Fruit fly (Drosophila melanogaster) ovary, adult (tissue): ENCODE results near the gene CG11655.

ENCODE experiments used
- CG17801 ChIP-seq: fragments of 200-800 bp; optimal IDR thresholded peaks from 2 replicates; lab custom pipeline; 2019; ENCODE audit warnings: missing biosample characterization, mild to moderate bottlenecking, missing genetic modification characterization, moderate library complexity; ENCODE audit not compliant: partially characterized antibody

Gene CG11655

dm6 chrX:15453121-15453520 is at the start of gene CG11655:
Gene CG11655 (plus strand): TSS chrX:15453471.
- TF ChIP-seq CG17801 (GFP tag; lab: Kevin White, UChicago): peak; percentile 50

DNA sequence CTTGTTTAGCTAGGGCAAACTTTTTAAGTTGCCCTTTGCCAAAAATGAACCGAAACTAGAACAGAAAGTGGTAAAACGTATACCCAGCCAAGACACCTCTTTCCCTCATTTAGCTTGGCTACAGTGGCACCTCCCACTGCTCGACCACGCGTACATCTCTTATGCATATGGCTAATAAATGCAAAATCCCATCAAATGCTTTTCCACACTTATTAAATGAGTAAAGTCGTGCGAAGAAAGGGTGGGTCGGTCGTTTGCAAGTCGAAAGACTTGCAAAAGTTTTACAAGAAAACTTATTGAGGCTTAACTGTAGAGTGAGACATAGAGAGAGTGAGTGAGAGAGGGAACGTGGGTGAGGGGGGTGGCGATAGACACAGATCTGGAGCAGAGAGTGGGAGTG is 46.5 kb upstream of the CG11655 start:
- TF ChIP-seq CG17801 (GFP tag; lab: Kevin White, UChicago): no peak

- TF ChIP-seq CG17801 (GFP tag; lab: Kevin White, UChicago): no peak
Observed at dm6 chrX:15441245-15441644, 12.0 kb upstream of the CG11655 start, which contains the start of gene Cngl. Gene Cngl (minus strand): TSS chrX:15441252.

- no peak for TF ChIP-seq CG17801 (GFP tag; lab: Kevin White, UChicago)
Observed at dm6 chrX:15443502-15443901, 9.8 kb upstream of the CG11655 start.

- TF ChIP-seq CG17801 (GFP tag; lab: Kevin White, UChicago): no peak
Observed at dm6 chrX:15448136-15448535, 5.1 kb upstream of the CG11655 start.

DNA sequence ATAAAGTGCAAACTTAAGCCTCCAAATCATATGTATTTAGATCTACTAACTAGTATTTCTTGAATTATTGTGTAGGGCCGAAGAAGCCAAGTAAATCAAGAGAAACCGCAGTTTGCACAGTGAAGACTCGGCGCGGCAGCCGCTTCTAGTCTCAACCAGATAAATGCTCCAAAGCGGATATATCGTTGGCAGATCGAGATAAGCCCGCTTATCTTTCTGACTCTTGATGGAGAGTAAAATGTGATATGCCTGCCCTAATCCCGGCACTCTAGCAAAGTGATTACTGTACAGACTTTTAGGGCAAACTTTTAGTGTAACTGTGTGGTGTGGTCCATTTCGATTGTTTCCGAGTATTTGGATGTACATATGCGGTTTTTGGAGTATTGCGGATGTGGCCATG is 4.5 kb upstream of the CG11655 start:
- TF ChIP-seq CG17801 (GFP tag; lab: Kevin White, UChicago): no peak

DNA sequence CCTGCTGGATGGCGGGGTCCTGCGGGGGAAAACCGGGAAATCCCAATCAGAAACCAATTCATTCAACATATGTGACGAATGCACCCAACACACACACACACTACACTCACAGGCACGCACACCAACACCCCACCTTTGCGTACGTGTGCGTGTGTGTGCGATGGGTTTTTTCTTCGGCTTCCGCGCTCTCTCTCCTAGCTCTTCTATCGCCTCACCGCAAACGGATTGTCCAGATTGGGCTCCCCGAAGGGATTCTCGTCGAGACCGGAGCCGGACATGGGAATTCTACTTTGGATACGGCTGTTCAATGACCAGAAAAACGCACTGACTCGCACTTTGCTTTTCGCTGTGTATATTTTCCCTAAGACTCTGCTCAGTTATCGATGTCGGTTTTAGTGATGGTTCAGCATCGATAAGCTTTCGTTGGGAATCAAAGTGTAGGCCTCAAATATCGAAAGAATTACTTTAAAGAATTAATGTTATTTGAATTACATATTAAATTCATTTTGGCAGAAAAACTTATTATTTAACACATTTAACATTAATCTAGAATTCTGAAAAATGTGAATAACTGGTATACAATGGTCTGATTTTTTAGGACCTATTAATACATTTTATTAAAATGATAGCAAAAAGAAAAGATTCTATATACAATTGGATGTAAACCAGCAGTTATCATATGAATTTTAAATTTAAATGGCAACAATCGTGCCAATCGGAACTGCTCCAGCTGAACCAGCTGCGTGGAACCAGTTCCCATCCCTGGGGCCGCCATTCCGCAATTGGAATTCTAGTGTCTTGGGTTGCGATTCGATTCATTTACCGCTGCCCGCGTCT is 3.6 kb upstream of the CG11655 start, which contains the start of the genes Scamp and Ahcy:
TSS of gene Scamp (minus strand) at position 394 of the 837 bp plus-strand sequence.
TSS of gene Ahcy (plus strand) at position 772 of the 837 bp plus-strand sequence.
- no peak for TF ChIP-seq CG17801 (GFP tag; lab: Kevin White, UChicago)

- TF ChIP-seq CG17801 (GFP tag; lab: Kevin White, UChicago): no peak
Observed at dm6 chrX:15450327-15450644, 3.0 kb upstream of the CG11655 start.

DNA sequence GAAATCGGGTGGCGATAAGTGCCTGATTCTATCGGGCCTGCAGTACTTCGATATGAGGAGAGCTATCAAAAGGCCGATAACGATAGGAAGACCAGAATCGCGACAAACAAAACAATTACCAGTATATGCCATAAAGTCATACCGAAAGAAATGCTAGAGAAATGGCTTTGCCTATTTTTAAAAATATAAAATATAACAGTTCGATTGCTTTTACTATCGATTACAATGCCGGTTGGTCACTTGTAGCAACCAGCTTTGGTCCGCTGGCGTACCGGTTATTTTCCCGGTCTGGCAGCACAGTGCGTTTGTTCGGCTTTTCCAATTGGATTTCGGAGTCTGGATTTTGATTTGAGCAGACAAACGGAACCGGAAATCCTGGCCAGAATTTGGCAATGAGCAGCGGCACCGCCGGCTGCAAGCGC is 9.2 kb downstream of the CG11655 start, which contains the start of the genes shtd, CG6294 and CG6299:
TSS of gene shtd (minus strand) at position 6 of the 422 bp plus-strand sequence.
TSS of gene CG6294 (plus strand) at position 287 of the 422 bp plus-strand sequence.
TSS of gene CG6299 (plus strand) at position 287 of the 422 bp plus-strand sequence.
- TF ChIP-seq CG17801 (GFP tag; lab: Kevin White, UChicago): no peak

DNA sequence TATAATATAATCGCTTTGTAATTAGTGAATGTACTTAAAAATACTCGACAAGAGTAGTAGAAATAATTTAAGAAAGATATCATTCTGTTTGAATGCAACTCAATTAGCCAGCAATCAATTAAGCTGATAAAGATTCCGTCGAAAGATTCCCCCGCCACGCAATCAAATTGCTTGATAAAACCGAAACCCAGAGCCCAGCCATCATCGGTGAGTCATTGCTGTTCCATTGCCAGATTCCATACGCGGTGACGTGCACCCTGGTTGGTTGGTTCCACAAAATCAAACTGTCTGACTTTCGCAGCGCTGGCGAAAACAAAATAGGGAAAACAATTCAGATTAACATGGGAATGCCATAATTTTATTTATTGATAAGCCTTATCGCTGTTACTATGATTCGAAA is 11.3 kb downstream of the CG11655 start:
- no peak for TF ChIP-seq CG17801 (GFP tag; lab: Kevin White, UChicago)

- no peak for TF ChIP-seq CG17801 (GFP tag; lab: Kevin White, UChicago)
Observed at dm6 chrX:15465410-15465809, 12.1 kb downstream of the CG11655 start.

- TF ChIP-seq CG17801 (GFP tag; lab: Kevin White, UChicago): no peak
Observed at dm6 chrX:15467402-15467941, 14.2 kb downstream of the CG11655 start, which contains the start of the genes CG15642 and CG15641. Gene CG15642 (minus strand): TSS chrX:15467757. Gene CG15641 (plus strand): TSS chrX:15467891.

dm6 chrX:15471904-15472303 is 18.6 kb downstream of the CG11655 start, which contains the start of the genes Grip128 and Alg14:
Gene Grip128 (minus strand): TSS chrX:15472119.
Gene Alg14 (plus strand): TSS chrX:15472164.
- TF ChIP-seq CG17801 (GFP tag; lab: Kevin White, UChicago): no peak

dm6 chrX:15475367-15475789 is 22.1 kb downstream of the CG11655 start, which contains the start of gene mh:
Gene mh (minus strand): TSS chrX:15475400.
- TF ChIP-seq CG17801 (GFP tag; lab: Kevin White, UChicago): no peak

DNA sequence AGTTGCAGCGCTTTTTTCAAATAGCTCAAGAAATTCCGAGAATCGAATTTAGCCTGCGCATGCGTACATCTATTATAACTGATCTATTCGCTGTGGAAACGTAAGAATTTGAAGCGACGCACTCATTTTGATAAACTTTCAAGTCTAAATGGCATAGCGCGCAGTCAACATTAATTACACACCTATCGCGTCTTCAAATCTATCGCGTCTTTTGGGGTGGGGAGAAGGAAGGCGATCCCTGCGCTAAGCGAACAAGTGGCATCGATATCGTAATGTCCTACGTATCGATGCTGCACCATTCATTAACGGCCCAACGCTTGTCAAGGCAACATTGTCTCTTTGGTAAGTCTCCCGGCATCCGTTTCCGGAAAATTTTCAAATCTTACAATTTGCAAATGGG is 22.5 kb downstream of the CG11655 start, which contains the start of gene CG6324:
TSS of gene CG6324 (plus strand) at position 301 of the 400 bp plus-strand sequence.
- no peak for TF ChIP-seq CG17801 (GFP tag; lab: Kevin White, UChicago)
